Fruit fly (Drosophila melanogaster) whole organism, adult: ENCODE results near the gene Drsl4.

ENCODE experiments used
- CG11617 ChIP-seq: fragments of 200-800 bp; sonication (Bioruptor generic); optimal IDR thresholded peaks from 2 replicates; lab custom pipeline; 2017; ENCODE audit warnings: mild to moderate bottlenecking, missing biosample characterization, missing genetic modification reagents, missing genetic modification characterization
- CG12768 ChIP-seq: fragments of 200-800 bp; sonication (Bioruptor generic); optimal IDR thresholded peaks from 2 replicates; lab custom pipeline; 2017; ENCODE audit warnings: missing biosample characterization, missing genetic modification characterization, mild to moderate bottlenecking, moderate library complexity, missing genetic modification reagents
- CG1620 ChIP-seq: fragments of 200-800 bp; sonication (Bioruptor generic); optimal IDR thresholded peaks from 2 replicates; lab custom pipeline; 2016; ENCODE audit warnings: missing biosample characterization, missing genetic modification characterization
- CG33017 ChIP-seq: fragments of 200-800 bp; sonication (Bioruptor generic); optimal IDR thresholded peaks from 2 replicates; lab custom pipeline; 2018; ENCODE audit warnings: missing biosample characterization, mild to moderate bottlenecking, missing genetic modification characterization, moderate library complexity
- CG5204 ChIP-seq: fragments of 200-800 bp; sonication (Bioruptor generic); optimal IDR thresholded peaks from 2 replicates; lab custom pipeline; 2016; ENCODE audit warnings: missing biosample characterization, missing genetic modification characterization
- CG7045 ChIP-seq: fragments of 200-800 bp; sonication (Bioruptor generic); optimal IDR thresholded peaks from 2 replicates; lab custom pipeline; 2017; ENCODE audit warnings: missing biosample characterization, mild to moderate bottlenecking, missing genetic modification characterization
- Crg-1 ChIP-seq: fragments of 200-800 bp; sonication (Bioruptor generic); optimal IDR thresholded peaks from 2 replicates; lab custom pipeline; 2016; ENCODE audit warnings: missing biosample characterization, missing genetic modification characterization
- Mnt ChIP-seq: fragments of 200-800 bp; sonication (Bioruptor generic); optimal IDR thresholded peaks from 2 replicates; lab custom pipeline; 2016; ENCODE audit warnings: missing biosample characterization, mild to moderate bottlenecking, missing genetic modification characterization
- cic ChIP-seq: fragments of 200-800 bp; sonication (Bioruptor generic); optimal IDR thresholded peaks from 2 replicates; lab custom pipeline; 2017; ENCODE audit warnings: missing biosample characterization, mild to moderate bottlenecking, missing genetic modification characterization, moderate library complexity
- cnc ChIP-seq, 2 experiments: fragments of >200 bp; optimal IDR thresholded peaks; 2 replicates each; lab custom pipeline; 2017
- ovo ChIP-seq: fragments of 200-800 bp; sonication (Bioruptor generic); optimal IDR thresholded peaks from 2 replicates; lab custom pipeline; 2016; ENCODE audit warnings: missing biosample characterization, missing genetic modification characterization
- pad ChIP-seq: fragments of 200-800 bp; sonication (Bioruptor generic); optimal IDR thresholded peaks from 3 replicates; lab custom pipeline; 2017; ENCODE audit warnings: missing biosample characterization, missing genetic modification characterization, mild to moderate bottlenecking, moderate library complexity, missing genetic modification reagents
- tj ChIP-seq: fragments of 200-800 bp; sonication (Bioruptor generic); optimal IDR thresholded peaks from 3 replicates; lab custom pipeline; 2017; ENCODE audit warnings: missing biosample characterization, mild to moderate bottlenecking, missing genetic modification characterization, moderate library complexity
- toe ChIP-seq: fragments of 200-800 bp; sonication (Bioruptor generic); optimal IDR thresholded peaks from 2 replicates; lab custom pipeline; 2016; ENCODE audit warnings: missing biosample characterization, missing genetic modification characterization

DNA sequence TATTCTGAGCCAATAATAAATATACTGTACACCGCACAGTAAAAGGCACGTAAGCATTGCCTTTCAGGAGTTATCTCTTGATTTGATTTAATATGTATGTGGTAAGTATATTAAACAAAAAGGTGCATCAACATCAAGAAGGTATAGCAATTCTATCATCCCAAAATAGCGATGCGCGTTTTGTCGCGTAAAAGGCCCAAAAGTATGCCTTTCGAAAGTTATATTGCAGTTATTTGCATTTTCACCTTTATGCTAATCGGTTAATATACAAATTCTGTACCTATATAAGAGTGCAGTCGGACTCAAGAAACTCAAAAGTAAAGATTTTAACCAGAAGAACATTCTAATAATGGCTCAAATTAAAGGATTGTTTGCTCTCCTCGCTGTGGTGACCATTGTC, at the start of gene Drsl4:
- TF ChIP-seq toe (GFP tag; lab: Kevin White, UChicago) (no peak), CG11617 (GFP tag; lab: Kevin White, UChicago) (no peak), CG12768 (no peak), ovo (GFP tag; lab: Kevin White, UChicago) (no peak), CG33017 (no peak), Mnt (GFP tag; lab: Kevin White, UChicago) (no peak), CG7045 (GFP tag; lab: Kevin White, UChicago) (no peak), pad (GFP tag; lab: Kevin White, UChicago) (no peak), CG1620 (GFP tag; lab: Kevin White, UChicago) (no peak), CG5204 (no peak), Crg-1 (no peak), cnc (optimal IDR thresholded peaks at IDR 0.05; lab: Kevin White, UChicago) (no peak), tj (GFP tag; lab: Kevin White, UChicago) (no peak), cic (GFP tag; lab: Kevin White, UChicago) (no peak)
